Worm (Caenorhabditis elegans) whole organism, dauer: ENCODE results near the gene T01C1.4.

Experiments
- unc-62 ChIP-seq: sonication (generic microtip); optimal IDR thresholded peaks from 2 replicates; lab custom pipeline; 2017; ENCODE audit warnings: missing biosample characterization, missing genetic modification reagents, missing genetic modification characterization

Gene T01C1.4

ce11 chrX:10692057-10692456, 24.9 kb downstream of the T01C1.4 start:
- no peak for TF ChIP-seq unc-62

ce11 chrX:10691643-10692042, 25.3 kb downstream of the T01C1.4 start, which contains the start of gene yap-1:
Gene yap-1, plus strand, starts transcription at chrX:10691943.
- TF ChIP-seq unc-62, result no peak

ce11 chrX:10691232-10691631, 25.7 kb downstream of the T01C1.4 start:
- no peak for TF ChIP-seq unc-62

- no peak for TF ChIP-seq unc-62
These were observed 27.2 kb downstream of the T01C1.4 start for ce11 chrX:10689729-10690128.

ce11 chrX:10688311-10688710, 28.6 kb downstream of the T01C1.4 start:
- no peak for TF ChIP-seq unc-62

ce11 chrX:10687317-10687716, 29.6 kb downstream of the T01C1.4 start:
- TF ChIP-seq unc-62, result no peak

ce11 chrX:10686487-10686886, 30.4 kb downstream of the T01C1.4 start:
- no peak for TF ChIP-seq unc-62

- no peak for TF ChIP-seq unc-62
These were observed 32.4 kb downstream of the T01C1.4 start for ce11 chrX:10684533-10684932.

- TF ChIP-seq unc-62, result no peak
These were observed 35.2 kb downstream of the T01C1.4 start, which contains the start of gene phf-31 for ce11 chrX:10681698-10682097. Gene phf-31, plus strand, starts transcription at chrX:10681998.

ce11 chrX:10679193-10679592, 37.7 kb downstream of the T01C1.4 start:
- TF ChIP-seq unc-62, result no peak

- no peak for TF ChIP-seq unc-62
These were observed 38.7 kb downstream of the T01C1.4 start for ce11 chrX:10678081-10678736.

- TF ChIP-seq unc-62, result no peak
These were observed 39.4 kb downstream of the T01C1.4 start for ce11 chrX:10677552-10677951.

- no peak for TF ChIP-seq unc-62
These were observed 39.9 kb downstream of the T01C1.4 start, which contains the start of gene F13E6.1 for ce11 chrX:10677009-10677408. Gene F13E6.1, minus strand, starts transcription at chrX:10677109.

ce11 chrX:10675952-10676351, 41.0 kb downstream of the T01C1.4 start:
- TF ChIP-seq unc-62, result no peak

- TF ChIP-seq unc-62, result no peak
These were observed 41.5 kb downstream of the T01C1.4 start for ce11 chrX:10675376-10675775.

ce11 chrX:10674199-10674598, 42.7 kb downstream of the T01C1.4 start, which contains the start of gene F13E6.2:
Gene F13E6.2, minus strand, starts transcription at chrX:10674299.
- no peak for TF ChIP-seq unc-62

- TF ChIP-seq unc-62, result no peak
These were observed 46.7 kb downstream of the T01C1.4 start for ce11 chrX:10670198-10670597.

- no peak for TF ChIP-seq unc-62
These were observed 49.3 kb downstream of the T01C1.4 start for ce11 chrX:10667424-10668291.
